Worm (Caenorhabditis elegans) whole organism, midembryonic: ENCODE data around the gene F58G6.3.

Experiments used
- klf-2 ChIP-seq: fragments of 200-800 bp; sonication (Bioruptor generic); conservative IDR thresholded peaks from 2 replicates; pipeline ENCODE4 v1.3.6; 2022; ENCODE audit warnings: missing genetic modification reagents, missing genetic modification characterization, missing compliant biosample characterization
- ztf-23 ChIP-seq: fragments of 200-800 bp; sonication (Bioruptor generic); IDR thresholded peaks from 2 replicates; pipeline ENCODE4 v1.3.6; 2022; ENCODE audit warnings: missing genetic modification reagents, missing genetic modification characterization, missing compliant biosample characterization
- ztf-29 ChIP-seq: fragments of 200-800 bp; sonication (Bioruptor generic); IDR thresholded peaks from 2 replicates; pipeline ENCODE4 v1.3.6; 2022; ENCODE audit warnings: missing genetic modification reagents, missing genetic modification characterization, missing compliant biosample characterization

- no peak for TF ChIP-seq ztf-23 (GFP tag; lab: Robert Waterston, UW)
- no peak for TF ChIP-seq ztf-29 (GFP tag; lab: Robert Waterston, UW)
- no peak for TF ChIP-seq klf-2
Measured at ce11 chrIV:9654017-9654416, 682 bp downstream of the F58G6.3 start, which contains the start of gene F58G6.7.
